Fruit fly (Drosophila melanogaster) whole organism, wandering third instar larva: ENCODE data around the gene CG43392.

Experiments used
- Dfd ChIP-seq: fragments of >200 bp; optimal IDR thresholded peaks from 2 replicates; lab custom pipeline; 2017; ENCODE audit warnings: missing biosample characterization, missing genetic modification characterization
- Myc ChIP-seq: fragments of >200 bp; optimal IDR thresholded peaks from 2 replicates; lab custom pipeline; 2017
- Sp1 ChIP-seq: fragments of 200-800 bp; sonication (Bioruptor generic); optimal IDR thresholded peaks from 3 replicates; lab custom pipeline; 2019; ENCODE audit warnings: missing biosample characterization, mild to moderate bottlenecking, missing genetic modification characterization, moderate library complexity
- br ChIP-seq: fragments of 200-800 bp; sonication (Bioruptor generic); optimal IDR thresholded peaks from 2 replicates; lab custom pipeline; 2016; ENCODE audit warnings: missing biosample characterization, missing genetic modification characterization
- dl ChIP-seq, 2 experiments: fragments of 175-275, 200-275 bp in 1 of 2; fragments of 200-275 bp in 1 of 2; sonication (Bioruptor generic); optimal IDR thresholded peaks; lab custom pipeline; 2018; ENCODE audit warnings: mild to moderate bottlenecking in 2 of 2, missing biosample characterization in 2 of 2, missing genetic modification characterization in 2 of 2, moderate library complexity in 2 of 2; ENCODE audit not compliant: partially characterized antibody in 2 of 2, insufficient read depth in 1 of 2
- fru ChIP-seq: fragments of 200-800 bp; sonication (Bioruptor generic); optimal IDR thresholded peaks from 3 replicates; lab custom pipeline; 2016; ENCODE audit warnings: missing biosample characterization, mild to moderate bottlenecking, missing genetic modification characterization
- lola ChIP-seq: fragments of >200 bp; optimal IDR thresholded peaks from 2 replicates; lab custom pipeline; 2017; ENCODE audit warnings: missing biosample characterization, missing genetic modification characterization
- pan ChIP-seq: fragments of >200 bp; optimal IDR thresholded peaks from 2 replicates; lab custom pipeline; 2017
- usp ChIP-seq: fragments of >200 bp; optimal IDR thresholded peaks from 2 replicates; lab custom pipeline; 2017; ENCODE audit warnings: missing biosample characterization, missing genetic modification characterization

DNA sequence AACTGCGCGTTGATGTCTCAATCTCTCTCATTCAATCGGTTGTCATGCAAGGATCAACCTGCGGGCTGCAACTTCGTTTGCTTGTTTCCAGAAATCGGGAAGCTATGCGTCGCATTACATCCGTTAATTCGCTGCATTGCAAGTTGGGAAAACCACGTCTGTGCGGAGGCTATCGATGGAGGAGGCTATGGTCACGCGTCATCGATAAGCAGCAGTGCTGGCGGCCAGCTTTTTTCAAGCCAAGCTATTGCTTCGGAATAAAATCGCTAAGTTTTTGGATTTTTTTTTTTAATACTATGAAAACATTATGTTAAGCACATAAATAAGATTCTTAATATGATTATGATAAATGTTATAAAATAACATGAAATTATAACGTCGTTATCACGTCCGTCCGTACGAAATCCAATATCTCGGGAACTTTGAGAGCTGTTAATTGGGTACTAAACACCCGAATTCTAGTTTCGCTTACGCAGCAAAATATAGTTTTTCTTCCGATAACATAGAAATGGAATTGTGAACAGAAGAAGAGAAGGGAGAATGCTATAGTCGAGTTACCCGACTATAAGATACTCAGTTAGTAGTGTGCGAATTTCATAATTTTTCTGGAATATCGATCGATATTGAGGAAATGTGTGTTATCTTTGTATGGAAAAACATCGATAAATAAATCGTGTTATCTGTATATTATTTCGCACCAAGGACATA is 42.3 kb upstream of the CG43392 start, which contains the start of gene CG7139:
- TF ChIP-seq br (GFP tag; lab: Kevin White, UChicago) (peak; percentile 5), Dfd (no peak), usp (no peak), dl (GFP tag; optimal IDR thresholded peaks at IDR 0.05; lab: Kevin White, UChicago; ENCODE audit: insufficient read depth in 1 of 2, partially characterized antibody in 2 of 2) (no peak), Sp1 (GFP tag; lab: Kevin White, UChicago) (no peak), fru (no peak), lola (GFP tag; lab: Kevin White, UChicago) (no peak), pan (no peak), Myc (lab: Kevin White, UChicago) (peak; percentile 91)
